Fruit fly (Drosophila melanogaster) whole organism, pupa: ENCODE data around the gene CAH5.

Experiments
- CG10348 ChIP-seq: fragments of 200-800 bp; sonication (Bioruptor generic); IDR thresholded peaks from 2 replicates; pipeline ENCODE4 v1.3.6; 2022; ENCODE audit warnings: missing biosample characterization, missing genetic modification characterization
- CG12605 ChIP-seq: fragments of 200-800 bp; sonication (Bioruptor generic); IDR thresholded peaks from 2 replicates; pipeline ENCODE4 v1.3.6; 2022; ENCODE audit warnings: missing biosample characterization, missing genetic modification characterization
- CG13204 ChIP-seq: fragments of 200-800 bp; sonication (Bioruptor generic); optimal IDR thresholded peaks from 2 replicates; lab custom pipeline; 2018; ENCODE audit warnings: missing biosample characterization, mild to moderate bottlenecking, missing genetic modification characterization, moderate library complexity
- CG14655 ChIP-seq: fragments of 200-800 bp; sonication (Bioruptor generic); optimal IDR thresholded peaks from 3 replicates; lab custom pipeline; 2017; ENCODE audit warnings: mild to moderate bottlenecking, missing biosample characterization, missing genetic modification reagents, missing genetic modification characterization
- CG15710 ChIP-seq: fragments of 200-800 bp; sonication (Bioruptor generic); optimal IDR thresholded peaks from 2 replicates; lab custom pipeline; 2018; ENCODE audit warnings: missing biosample characterization, mild to moderate bottlenecking, missing genetic modification characterization, moderate library complexity
- CG17806 ChIP-seq: fragments of 200-800 bp; sonication (Bioruptor generic); optimal IDR thresholded peaks from 2 replicates; lab custom pipeline; 2018; ENCODE audit warnings: missing biosample characterization, mild to moderate bottlenecking, missing genetic modification characterization, moderate library complexity
- CG32121 ChIP-seq: fragments of 200-800 bp; sonication (Bioruptor generic); IDR thresholded peaks from 2 replicates; pipeline ENCODE4 v1.3.6; 2022; ENCODE audit warnings: missing biosample characterization, missing genetic modification characterization
- CG34367 ChIP-seq: fragments of 200-800 bp; sonication (Bioruptor generic); optimal IDR thresholded peaks from 2 replicates; lab custom pipeline; 2018; ENCODE audit warnings: missing biosample characterization, mild to moderate bottlenecking, missing genetic modification characterization
- CG4496 ChIP-seq: fragments of 200-800 bp; sonication (Bioruptor generic); IDR thresholded peaks from 3 replicates; pipeline ENCODE4 v1.3.6; 2022; ENCODE audit warnings: missing biosample characterization, missing genetic modification characterization
- CG8159 ChIP-seq: fragments of 200-800 bp; sonication (Bioruptor generic); optimal IDR thresholded peaks from 3 replicates; lab custom pipeline; 2018; ENCODE audit warnings: missing biosample characterization, mild to moderate bottlenecking, missing genetic modification characterization, moderate library complexity
- CG8301 ChIP-seq: fragments of 200-800 bp; sonication (Bioruptor generic); optimal IDR thresholded peaks from 2 replicates; lab custom pipeline; 2018; ENCODE audit warnings: missing biosample characterization, mild to moderate bottlenecking, missing genetic modification characterization
- CG9948 ChIP-seq: fragments of 200-800 bp; sonication (Bioruptor generic); optimal IDR thresholded peaks from 2 replicates; lab custom pipeline; 2018; ENCODE audit warnings: missing biosample characterization, mild to moderate bottlenecking, missing genetic modification characterization, moderate library complexity
- D1 ChIP-seq: fragments of 200-800 bp; sonication (Bioruptor generic); optimal IDR thresholded peaks from 2 replicates; lab custom pipeline; 2018; ENCODE audit warnings: missing biosample characterization, mild to moderate bottlenecking, missing genetic modification characterization, moderate library complexity
- EcR ChIP-seq: fragments of 200-800 bp; sonication (Bioruptor generic); optimal IDR thresholded peaks from 3 replicates; lab custom pipeline; 2019; ENCODE audit warnings: missing biosample characterization, missing genetic modification characterization, mild to moderate bottlenecking, moderate library complexity, missing genetic modification reagents
- Ets98B ChIP-seq: fragments of 200-800 bp; sonication (Bioruptor generic); IDR thresholded peaks from 2 replicates; pipeline ENCODE4 v1.3.6; 2022; ENCODE audit warnings: missing biosample characterization, missing genetic modification characterization
- Pif1A ChIP-seq: fragments of 200-800 bp; sonication (Bioruptor generic); optimal IDR thresholded peaks from 3 replicates; lab custom pipeline; 2016; ENCODE audit warnings: missing biosample characterization, missing genetic modification characterization
- Pif1B ChIP-seq: fragments of 200-800 bp; sonication (Bioruptor generic); optimal IDR thresholded peaks from 3 replicates; lab custom pipeline; 2016; ENCODE audit warnings: missing biosample characterization, missing genetic modification characterization
- Snoo ChIP-seq: fragments of 200-800 bp; sonication (Bioruptor generic); optimal IDR thresholded peaks from 3 replicates; lab custom pipeline; 2017; ENCODE audit warnings: missing biosample characterization, mild to moderate bottlenecking, missing genetic modification characterization, inconsistent platforms
- fd96Ca ChIP-seq: fragments of 200-800 bp; sonication (Bioruptor generic); IDR thresholded peaks from 3 replicates; pipeline ENCODE4 v1.3.6; 2022; ENCODE audit warnings: missing biosample characterization, missing genetic modification characterization
- gl ChIP-seq: fragments of 200-800 bp; sonication (Bioruptor generic); optimal IDR thresholded peaks from 2 replicates; lab custom pipeline; 2018; ENCODE audit warnings: missing biosample characterization, mild to moderate bottlenecking, missing genetic modification characterization
- rn ChIP-seq: fragments of 200-800 bp; sonication (Bioruptor generic); IDR thresholded peaks from 2 replicates; pipeline ENCODE4 v1.3.6; 2022; ENCODE audit warnings: missing biosample characterization, missing genetic modification characterization

Gene CAH5

DNA sequence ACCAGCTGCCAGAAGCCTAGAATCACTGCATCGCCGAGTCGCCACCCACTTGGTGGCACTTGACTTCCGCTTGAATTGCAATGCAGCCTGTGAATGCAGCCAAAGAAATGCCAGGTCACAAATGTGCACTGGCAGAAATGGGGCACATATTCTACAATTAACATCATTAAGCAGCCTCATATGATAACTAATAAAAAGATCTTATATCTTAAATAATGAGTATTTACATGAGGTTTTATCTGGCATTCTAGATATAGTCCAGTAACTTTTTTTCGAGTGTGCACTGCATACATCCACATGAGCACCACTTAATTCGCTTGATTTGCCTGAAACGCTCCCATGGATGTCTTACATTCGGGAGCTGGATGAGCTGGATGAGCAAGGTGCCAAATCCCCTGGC lies 33.3 kb downstream of the CAH5 start:
- TF ChIP-seq CG34367 (tag; lab: Kevin White, UChicago) (peak; percentile 30), CG17806 (tag; lab: Kevin White, UChicago) (peak; percentile 57), CG8301 (tag; lab: Kevin White, UChicago) (peak; percentile 62), fd96Ca (GFP tag; lab: Robert Waterston, UW) (peak; percentile 68; the same call in 2 of the 3 replicates), CG32121 (peak; percentile 29; the same call in 1 of the 2 replicates), Pif1A (peak; percentile 28), CG9948 (tag; lab: Kevin White, UChicago) (peak; percentile 57), rn (GFP tag; lab: Robert Waterston, UW) (peak; percentile 48; the same call in 1 of the 2 replicates), Snoo (tag; lab: Kevin White, UChicago) (peak; percentile 28), gl (tag; lab: Kevin White, UChicago) (no peak), CG12605 (GFP tag; lab: Robert Waterston, UW) (peak; percentile 36; the same call in 1 of the 2 replicates), CG15710 (tag; lab: Kevin White, UChicago) (peak; percentile 55), CG13204 (GFP tag; lab: Kevin White, UChicago) (no peak), CG14655 (peak; percentile 66), EcR (GFP tag; lab: Kevin White, UChicago) (no peak), CG4496 (GFP tag; lab: Robert Waterston, UW) (peak; percentile 80), Ets98B (peak; percentile 63), CG10348 (GFP tag; lab: Robert Waterston, UW) (no peak), CG8159 (tag; lab: Kevin White, UChicago) (peak; percentile 63), D1 (tag; lab: Kevin White, UChicago) (no peak), Pif1B (GFP tag; lab: Kevin White, UChicago) (peak; percentile 10)

dm6 chr3R:31296989-31297388 lies 34.6 kb downstream of the CAH5 start:
- TF ChIP-seq CG14655 (peak; percentile 1), gl (tag; lab: Kevin White, UChicago) (no peak), CG13204 (GFP tag; lab: Kevin White, UChicago) (no peak), Snoo (tag; lab: Kevin White, UChicago) (peak; percentile 25), CG8159 (tag; lab: Kevin White, UChicago) (peak; percentile 0), fd96Ca (GFP tag; lab: Robert Waterston, UW) (no peak), EcR (GFP tag; lab: Kevin White, UChicago) (no peak), CG34367 (tag; lab: Kevin White, UChicago) (no peak), CG15710 (tag; lab: Kevin White, UChicago) (no peak), CG17806 (tag; lab: Kevin White, UChicago) (peak; percentile 4), Ets98B (no peak), CG10348 (GFP tag; lab: Robert Waterston, UW) (no peak), rn (GFP tag; lab: Robert Waterston, UW) (no peak), Pif1A (no peak), CG4496 (GFP tag; lab: Robert Waterston, UW) (no peak), CG12605 (GFP tag; lab: Robert Waterston, UW) (no peak), CG8301 (tag; lab: Kevin White, UChicago) (no peak), D1 (tag; lab: Kevin White, UChicago) (no peak), CG32121 (no peak), CG9948 (tag; lab: Kevin White, UChicago) (peak; percentile 23), Pif1B (GFP tag; lab: Kevin White, UChicago) (no peak)

- peak; percentile 52 for TF ChIP-seq EcR (GFP tag; lab: Kevin White, UChicago)
- no peak for TF ChIP-seq CG8159 (tag; lab: Kevin White, UChicago)
- no peak for TF ChIP-seq CG17806 (tag; lab: Kevin White, UChicago)
- no peak for TF ChIP-seq CG4496 (GFP tag; lab: Robert Waterston, UW)
- TF ChIP-seq fd96Ca (GFP tag; lab: Robert Waterston, UW), result no peak
Observed at dm6 chr3R:31301527-31301926, 39.1 kb downstream of the CAH5 start.

- TF ChIP-seq CG8301 (tag; lab: Kevin White, UChicago), result no peak
Observed at dm6 chr3R:31305284-31305683, 42.9 kb downstream of the CAH5 start, which contains the start of gene pHCl-2. TSS of gene pHCl-2 (minus strand) at chr3R:31305384.

DNA sequence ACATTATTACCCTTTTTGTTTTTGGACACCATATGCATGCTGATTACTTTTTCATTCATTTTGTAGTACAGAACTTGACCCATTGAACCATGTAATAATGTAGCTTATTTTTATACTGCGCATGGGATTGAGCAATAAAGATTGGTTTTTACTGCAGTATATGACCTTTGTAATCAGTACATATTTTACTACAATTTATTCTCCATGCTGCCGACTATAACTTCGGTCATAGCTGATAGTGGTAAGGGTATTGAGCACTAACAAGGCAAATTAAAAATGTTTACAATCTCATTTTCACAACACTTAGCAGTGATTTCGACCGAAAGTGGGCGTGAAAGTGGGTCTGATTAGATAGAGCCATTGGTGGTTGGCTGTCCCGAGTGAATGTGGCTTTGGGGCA lies 44.1 kb downstream of the CAH5 start:
- no peak for TF ChIP-seq CG13204 (GFP tag; lab: Kevin White, UChicago)
- no peak for TF ChIP-seq CG10348 (GFP tag; lab: Robert Waterston, UW)
- no peak for TF ChIP-seq CG32121
- TF ChIP-seq D1 (tag; lab: Kevin White, UChicago), result no peak
- no peak for TF ChIP-seq gl (tag; lab: Kevin White, UChicago)
- no peak for TF ChIP-seq Pif1A
- no peak for TF ChIP-seq EcR (GFP tag; lab: Kevin White, UChicago)
- TF ChIP-seq CG4496 (GFP tag; lab: Robert Waterston, UW), result no peak
- TF ChIP-seq CG17806 (tag; lab: Kevin White, UChicago), result no peak
- TF ChIP-seq Ets98B, result no peak
- no peak for TF ChIP-seq fd96Ca (GFP tag; lab: Robert Waterston, UW)
- TF ChIP-seq Snoo (tag; lab: Kevin White, UChicago), result no peak
- TF ChIP-seq, all 21 proteins: peak for 0
